Worm (Caenorhabditis elegans) whole organism, L4 larva: ENCODE data around the gene sas-7.
A peak's percentile ranks its signal among the peaks of the same experiment; 100 is the strongest.

Source experiments
- F37D6.2 ChIP-seq: sonication (generic microtip); optimal IDR thresholded peaks from 2 replicates; lab custom pipeline; 2016; ENCODE audit warnings: mild to moderate bottlenecking, missing genetic modification characterization, missing compliant biosample characterization
- T20F7.1 ChIP-seq: fragments of 200-800 bp; sonication (Bioruptor generic); optimal IDR thresholded peaks from 2 replicates; lab custom pipeline; 2018; ENCODE audit warnings: mild to moderate bottlenecking, missing genetic modification characterization, missing compliant biosample characterization
- ZK337.2 ChIP-seq: fragments of 200-800 bp; sonication (Bioruptor generic); IDR thresholded peaks from 2 replicates; pipeline ENCODE4 v1.3.6; 2022; ENCODE audit warnings: missing genetic modification reagents, missing genetic modification characterization, missing compliant biosample characterization
- ama-1 ChIP-seq: fragments of 150-350 bp; optimal IDR thresholded peaks from 2 replicates; lab custom pipeline; 2014; ENCODE audit warnings: inconsistent platforms, mixed read lengths
- ces-1 ChIP-seq: fragments of 150-350 bp; sonication (generic microtip); optimal IDR thresholded peaks from 4 replicates; lab custom pipeline; 2014; ENCODE audit warnings: missing biosample characterization, missing genetic modification reagents, missing genetic modification characterization
- cey-2 ChIP-seq: sonication (generic microtip); optimal IDR thresholded peaks from 3 replicates; lab custom pipeline; 2017; ENCODE audit warnings: missing genetic modification characterization, mild to moderate bottlenecking, missing compliant biosample characterization, antibody characterized with exemption, borderline replicate concordance; ENCODE audit not compliant: insufficient read depth
- daf-12 ChIP-seq: fragments of 150-350 bp; optimal IDR thresholded peaks from 2 replicates; lab custom pipeline; 2014; ENCODE audit warnings: missing biosample characterization, missing genetic modification reagents, missing genetic modification characterization
- daf-16 ChIP-seq, 3 experiments: sonication (generic microtip); optimal IDR thresholded peaks; 2 replicates each; lab custom pipeline; 2016 to 2017; ENCODE audit warnings: missing genetic modification characterization in 3 of 3, missing genetic modification reagents in 3 of 3, mild to moderate bottlenecking in 2 of 3, missing compliant biosample characterization in 2 of 3, missing biosample characterization in 1 of 3, moderate library complexity in 1 of 3
- daf-19 ChIP-seq: fragments of 200-800 bp; sonication (Bioruptor generic); conservative IDR thresholded peaks from 2 replicates; pipeline ENCODE4 v1.3.6; 2022; ENCODE audit warnings: missing genetic modification characterization, missing compliant biosample characterization
- dmd-6 ChIP-seq: fragments of 200-800 bp; sonication (Bioruptor generic); IDR thresholded peaks from 2 replicates; pipeline ENCODE4 v1.3.6; 2022; ENCODE audit warnings: missing genetic modification reagents, missing genetic modification characterization, missing compliant biosample characterization
- dmd-8 ChIP-seq: fragments of 200-800 bp; sonication (Bioruptor generic); IDR thresholded peaks from 2 replicates; pipeline ENCODE4 v1.3.6; 2022; ENCODE audit warnings: missing genetic modification characterization, missing compliant biosample characterization
- dpl-1 ChIP-seq: fragments of 150-350 bp; optimal IDR thresholded peaks from 2 replicates; lab custom pipeline; 2014; ENCODE audit warnings: missing biosample characterization, missing genetic modification reagents, missing genetic modification characterization
- dve-1 ChIP-seq: sonication (generic microtip); optimal IDR thresholded peaks from 2 replicates; lab custom pipeline; 2017; ENCODE audit warnings: antibody characterized with exemption, mild to moderate bottlenecking, missing genetic modification characterization, missing compliant biosample characterization; ENCODE audit not compliant: insufficient read depth
- fkh-10 ChIP-seq: fragments of 150-350 bp; optimal IDR thresholded peaks from 2 replicates; lab custom pipeline; 2014; ENCODE audit warnings: missing biosample characterization, missing genetic modification reagents, missing genetic modification characterization
- hif-1 ChIP-seq, 2 experiments: sonication (generic microtip); optimal IDR thresholded peaks; 2 replicates each; lab custom pipeline; 2016 to 2017; ENCODE audit warnings: missing compliant biosample characterization in 2 of 2, missing genetic modification characterization in 2 of 2, missing genetic modification reagents in 2 of 2, missing genotype in 2 of 2, mild to moderate bottlenecking in 1 of 2
- hlh-11 ChIP-seq: fragments of 200-800 bp; sonication (Bioruptor generic); optimal IDR thresholded peaks from 2 replicates; lab custom pipeline; 2018; ENCODE audit warnings: mild to moderate bottlenecking, missing genetic modification characterization, missing compliant biosample characterization
- hlh-30 ChIP-seq: sonication (generic microtip); optimal IDR thresholded peaks from 2 replicates; lab custom pipeline; 2017; ENCODE audit warnings: antibody characterized with exemption, mild to moderate bottlenecking, missing genetic modification characterization, missing compliant biosample characterization; ENCODE audit not compliant: insufficient read depth
- lin-1 ChIP-seq: fragments of 200-800 bp; sonication (Bioruptor generic); IDR thresholded peaks from 2 replicates; pipeline ENCODE4 v1.3.6; 2022; ENCODE audit warnings: missing genetic modification reagents, missing genetic modification characterization, missing compliant biosample characterization
- lin-13 ChIP-seq: fragments of 150-350 bp; optimal IDR thresholded peaks from 2 replicates; lab custom pipeline; 2014; ENCODE audit warnings: missing biosample characterization, missing genetic modification reagents, missing genetic modification characterization
- lin-15B ChIP-seq: fragments of 150-350 bp; sonication (generic microtip); optimal IDR thresholded peaks from 3 replicates; lab custom pipeline; 2014; ENCODE audit warnings: missing biosample characterization, missing genetic modification characterization
- lin-29 ChIP-seq: fragments of 200-800 bp; sonication (Bioruptor generic); IDR thresholded peaks from 2 replicates; pipeline ENCODE4 v1.3.6; 2022; ENCODE audit warnings: missing genetic modification reagents, missing genetic modification characterization, missing compliant biosample characterization
- lin-38 ChIP-seq: fragments of 200-800 bp; sonication (Bioruptor generic); IDR thresholded peaks from 2 replicates; pipeline ENCODE4 v1.3.6; 2022; ENCODE audit warnings: missing genetic modification reagents, missing genetic modification characterization, missing compliant biosample characterization
- lin-39 ChIP-seq: fragments of 150-350 bp; optimal IDR thresholded peaks from 2 replicates; lab custom pipeline; 2014; ENCODE audit warnings: missing biosample characterization, missing genetic modification reagents, missing genetic modification characterization
- lsy-2 ChIP-seq, 2 experiments: fragments of 150-350 bp in 1 of 2; sonication (generic microtip) in 1 of 2; optimal IDR thresholded peaks; 2 replicates each; lab custom pipeline; 2014 to 2017; ENCODE audit warnings: missing biosample characterization in 2 of 2, missing genetic modification characterization in 2 of 2
- madf-5 ChIP-seq, 2 experiments: fragments of 200-800 bp; sonication (Bioruptor generic); IDR thresholded peaks; 2 replicates each; pipeline ENCODE4 v1.3.6; 2022; ENCODE audit warnings: missing compliant biosample characterization in 2 of 2, missing genetic modification characterization in 2 of 2
- mdt-29 ChIP-seq: fragments of 200-800 bp; sonication (Bioruptor generic); IDR thresholded peaks from 2 replicates; pipeline ENCODE4 v1.3.6; 2022; ENCODE audit warnings: missing genetic modification reagents, missing genetic modification characterization, missing compliant biosample characterization
- mes-2 ChIP-seq: sonication (generic microtip); optimal IDR thresholded peaks from 2 replicates; lab custom pipeline; 2016; ENCODE audit warnings: missing genotype, mild to moderate bottlenecking, missing genetic modification characterization, missing compliant biosample characterization; ENCODE audit not compliant: poor library complexity, severe bottlenecking
- mxl-3 ChIP-seq: fragments of 200-800 bp; sonication (Bioruptor generic); optimal IDR thresholded peaks from 2 replicates; lab custom pipeline; 2018; ENCODE audit warnings: mild to moderate bottlenecking, missing genetic modification characterization, missing compliant biosample characterization
- nhr-102 ChIP-seq: sonication (generic microtip); optimal IDR thresholded peaks from 2 replicates; lab custom pipeline; 2016; ENCODE audit warnings: mild to moderate bottlenecking, missing genetic modification characterization, moderate library complexity, missing compliant biosample characterization
- nhr-111 ChIP-seq: fragments of 200-800 bp; sonication (Bioruptor generic); optimal IDR thresholded peaks from 2 replicates; lab custom pipeline; 2018; ENCODE audit warnings: mild to moderate bottlenecking, missing genetic modification characterization, missing compliant biosample characterization
- nhr-25 ChIP-seq: sonication (generic microtip); optimal IDR thresholded peaks from 2 replicates; lab custom pipeline; 2017; ENCODE audit warnings: missing genetic modification characterization, mild to moderate bottlenecking, missing compliant biosample characterization, antibody characterized with exemption, moderate library complexity, borderline replicate concordance; ENCODE audit not compliant: insufficient read depth
- nhr-28 ChIP-seq: fragments of 150-350 bp; optimal IDR thresholded peaks from 2 replicates; lab custom pipeline; 2014; ENCODE audit warnings: missing biosample characterization, missing genetic modification characterization
- nhr-76 ChIP-seq: fragments of 150-350 bp; optimal IDR thresholded peaks from 2 replicates; lab custom pipeline; 2014; ENCODE audit warnings: missing biosample characterization, missing genetic modification characterization
- nhr-77 ChIP-seq: fragments of 150-350 bp; optimal IDR thresholded peaks from 2 replicates; lab custom pipeline; 2014; ENCODE audit warnings: missing biosample characterization, missing genetic modification characterization
- pha-4 ChIP-seq, 2 experiments: fragments of 150-350 bp in 1 of 2; fragments of 200-800 bp in 1 of 2; sonication (Bioruptor generic) in 1 of 2; IDR thresholded peaks in 1 of 2; optimal IDR thresholded peaks in 1 of 2; 2 replicates each; pipeline versions ENCODE4 v1.3.6 to Lab custom; 2014 to 2022; ENCODE audit warnings: missing genetic modification characterization in 2 of 2, missing genetic modification reagents in 2 of 2, missing biosample characterization in 1 of 2, missing compliant biosample characterization in 1 of 2
- pqm-1 ChIP-seq: sonication (generic microtip); optimal IDR thresholded peaks from 2 replicates; lab custom pipeline; 2017; ENCODE audit warnings: missing biosample characterization, missing genetic modification characterization
- saeg-2 ChIP-seq: fragments of 200-800 bp; sonication (Bioruptor generic); IDR thresholded peaks from 2 replicates; pipeline ENCODE4 v1.3.6; 2022; ENCODE audit warnings: missing genetic modification reagents, missing genetic modification characterization, missing compliant biosample characterization
- set-16 ChIP-seq: fragments of 200-800 bp; sonication (Bioruptor generic); IDR thresholded peaks from 2 replicates; pipeline ENCODE4 v1.3.6; 2022; ENCODE audit warnings: missing genetic modification reagents, missing genetic modification characterization, missing compliant biosample characterization
- snpc-4 ChIP-seq: fragments of 150-350 bp; optimal IDR thresholded peaks from 2 replicates; lab custom pipeline; 2014; ENCODE audit warnings: missing biosample characterization, missing genetic modification characterization
- spr-1 ChIP-seq: sonication (generic microtip); optimal IDR thresholded peaks from 2 replicates; lab custom pipeline; 2016; ENCODE audit warnings: mild to moderate bottlenecking, missing genetic modification characterization, missing compliant biosample characterization
- tag-97 ChIP-seq: fragments of 200-800 bp; sonication (Bioruptor generic); IDR thresholded peaks from 2 replicates; pipeline ENCODE4 v1.3.6; 2022; ENCODE audit warnings: missing genetic modification characterization, missing compliant biosample characterization
- tra-1 ChIP-seq: fragments of 200-800 bp; sonication (Bioruptor generic); IDR thresholded peaks from 2 replicates; pipeline ENCODE4 v1.3.6; 2022; ENCODE audit warnings: missing genetic modification reagents, missing genetic modification characterization, missing compliant biosample characterization
- zag-1 ChIP-seq: fragments of 150-350 bp; optimal IDR thresholded peaks from 2 replicates; lab custom pipeline; 2014; ENCODE audit warnings: missing biosample characterization, missing genetic modification characterization
- zfp-2 ChIP-seq: sonication (generic microtip); optimal IDR thresholded peaks from 2 replicates; lab custom pipeline; 2016; ENCODE audit warnings: mild to moderate bottlenecking, missing genetic modification characterization, missing compliant biosample characterization
- zfp-3 ChIP-seq: fragments of 200-800 bp; sonication (Bioruptor generic); conservative IDR thresholded peaks from 2 replicates; pipeline ENCODE4 v1.3.6; 2022; ENCODE audit warnings: missing genetic modification reagents, missing genetic modification characterization, missing compliant biosample characterization
- zip-11 ChIP-seq: fragments of 200-800 bp; sonication (Bioruptor generic); IDR thresholded peaks from 2 replicates; pipeline ENCODE4 v1.3.6; 2022; ENCODE audit warnings: missing genetic modification characterization, missing compliant biosample characterization

The sas-7 gene

ce11 chrIII:10314234-10314633, 6.6 kb upstream of the sas-7 start:
- TF ChIP-seq ces-1 (GFP tag; lab: Kevin White, UChicago) = no peak
- no peak for TF ChIP-seq lin-39 (tag; lab: Kevin White, UChicago)
- no peak for TF ChIP-seq dmd-6 (GFP tag; lab: Robert Waterston, UW)
- TF ChIP-seq lsy-2 (tag; optimal IDR thresholded peaks at IDR 0.05; lab: Kevin White, UChicago) = no peak
- TF ChIP-seq pqm-1 (tag; lab: Kevin White, UChicago) = peak; percentile 73
- TF ChIP-seq saeg-2 = no peak
- TF ChIP-seq zag-1 (tag; lab: Kevin White, UChicago) = no peak
- no peak for TF ChIP-seq mes-2
- no peak for TF ChIP-seq lin-1 (GFP tag; lab: Robert Waterston, UW)
- TF ChIP-seq nhr-111 (GFP tag; lab: Kevin White, UChicago) = no peak
- no peak for TF ChIP-seq nhr-25 (tag; lab: Kevin White, UChicago)
- TF ChIP-seq lin-15B (tag; lab: Kevin White, UChicago) = no peak
- no peak for TF ChIP-seq cey-2 (tag; lab: Kevin White, UChicago)
- no peak for TF ChIP-seq mxl-3 (GFP tag; lab: Kevin White, UChicago)
- no peak for TF ChIP-seq fkh-10 (GFP tag; lab: Kevin White, UChicago)
- TF ChIP-seq nhr-76 (tag; lab: Kevin White, UChicago) = no peak
- no peak for TF ChIP-seq daf-19 (GFP tag; lab: Robert Waterston, UW)
- no peak for TF ChIP-seq F37D6.2 (tag; lab: Kevin White, UChicago)
- TF ChIP-seq T20F7.1 (GFP tag; lab: Kevin White, UChicago) = no peak
- peak; percentile 1 for TF ChIP-seq dve-1 (tag; lab: Kevin White, UChicago)
- peak; percentile 7 for TF ChIP-seq nhr-77
- TF ChIP-seq nhr-102 (tag; lab: Kevin White, UChicago) = no peak
- TF ChIP-seq nhr-28 (tag; lab: Kevin White, UChicago) = peak; percentile 21
- TF ChIP-seq ZK337.2 (GFP tag; lab: Robert Waterston, UW) = no peak
- no peak for TF ChIP-seq tra-1 (GFP tag; lab: Robert Waterston, UW)
- TF ChIP-seq, all 104 proteins: peak for 4

- TF ChIP-seq tag-97 (GFP tag; lab: Robert Waterston, UW) = no peak
- no peak for TF ChIP-seq set-16 (GFP tag; lab: Robert Waterston, UW)
- no peak for TF ChIP-seq lin-29 (GFP tag; lab: Robert Waterston, UW)
- no peak for TF ChIP-seq nhr-77
- TF ChIP-seq dmd-8 (GFP tag; lab: Robert Waterston, UW) = no peak
- no peak for TF ChIP-seq madf-5 (GFP tag; IDR thresholded peaks at IDR 0.05; lab: Robert Waterston, UW)
- TF ChIP-seq spr-1 (tag; lab: Kevin White, UChicago) = no peak
- TF ChIP-seq mdt-29 = no peak
- TF ChIP-seq zip-11 (GFP tag; lab: Robert Waterston, UW) = no peak
- TF ChIP-seq zfp-3 = no peak
- TF ChIP-seq zfp-2 (tag; lab: Kevin White, UChicago) = no peak
These were observed 2.7 kb upstream of the sas-7 start, which contains the start of the genes unc-50 and ostf-4 for ce11 chrIII:10318062-10318609. unc-50 (minus strand) TSS chrIII:10318162. ostf-4 (minus strand) TSS chrIII:10318559.

- TF ChIP-seq hif-1 (tag; optimal IDR thresholded peaks at IDR 0.05; lab: Kevin White, UChicago) = peak in 1 of 2 experiments; percentile 44
- TF ChIP-seq hlh-30 (tag; lab: Kevin White, UChicago) = peak; percentile 61
- TF ChIP-seq lsy-2 (tag; optimal IDR thresholded peaks at IDR 0.05; lab: Kevin White, UChicago) = peak in 1 of 2 experiments; percentile 79
- no peak for TF ChIP-seq spr-1 (tag; lab: Kevin White, UChicago)
- peak; percentile 93 for TF ChIP-seq lin-38 (GFP tag; lab: Robert Waterston, UW)
- TF ChIP-seq dpl-1 (GFP tag; lab: Kevin White, UChicago) = peak; percentile 45
- TF ChIP-seq lin-15B (tag; lab: Kevin White, UChicago) = no peak
- no peak for TF ChIP-seq ama-1
- no peak for TF ChIP-seq daf-16 (GFP tag; optimal IDR thresholded peaks at IDR 0.05; lab: Kevin White, UChicago)
- TF ChIP-seq daf-16 (tag; optimal IDR thresholded peaks at IDR 0.05; lab: Kevin White, UChicago) = peak; percentile 40
- TF ChIP-seq hlh-11 = peak; percentile 12
- no peak for TF ChIP-seq pha-4 (GFP tag; IDR thresholded peaks at IDR 0.05; lab: Robert Waterston, UW)
- peak; percentile 7 for TF ChIP-seq pha-4 (tag; optimal IDR thresholded peaks at IDR 0.05; lab: Kevin White, UChicago)
- peak; percentile 45 for TF ChIP-seq lin-13
- TF ChIP-seq F37D6.2 (tag; lab: Kevin White, UChicago) = peak; percentile 26
- no peak for TF ChIP-seq snpc-4
- no peak for TF ChIP-seq daf-12 (tag; lab: Kevin White, UChicago)
These were observed 2.1 kb upstream of the sas-7 start, which contains the start of gene unc-69 for ce11 chrIII:10318755-10319154. unc-69 (plus strand) TSS chrIII:10318939.
